Worm (Caenorhabditis elegans) whole organism, L2 larva: ENCODE results near the gene F54F12.1.

Experiments used
- C34F6.9 ChIP-seq: fragments of 150-350 bp; optimal IDR thresholded peaks from 2 replicates; lab custom pipeline; 2014; ENCODE audit warnings: missing biosample characterization, missing genetic modification characterization
- F13H6.1 ChIP-seq: sonication (generic microtip); optimal IDR thresholded peaks from 2 replicates; lab custom pipeline; 2016; ENCODE audit warnings: missing genetic modification characterization, missing compliant biosample characterization
- R02D3.7 ChIP-seq: fragments of 150-350 bp; optimal IDR thresholded peaks from 2 replicates; lab custom pipeline; 2014; ENCODE audit warnings: missing biosample characterization, missing genetic modification characterization
- Y55F3AM.14 ChIP-seq: fragments of 200-800 bp; sonication (Bioruptor generic); optimal IDR thresholded peaks from 2 replicates; lab custom pipeline; 2018; ENCODE audit warnings: mild to moderate bottlenecking, missing genetic modification characterization, missing compliant biosample characterization
- ZK546.5 ChIP-seq: sonication (generic microtip); optimal IDR thresholded peaks from 2 replicates; lab custom pipeline; 2017; ENCODE audit warnings: missing biosample characterization, missing genetic modification characterization
- alr-1 ChIP-seq: fragments of 150-350 bp; optimal IDR thresholded peaks from 2 replicates; lab custom pipeline; 2014; ENCODE audit warnings: missing biosample characterization, missing genetic modification characterization
- aly-2 ChIP-seq: fragments of 150-350 bp; optimal IDR thresholded peaks from 2 replicates; lab custom pipeline; 2014; ENCODE audit warnings: missing biosample characterization, missing genetic modification characterization
- ama-1 ChIP-seq: fragments of 150-350 bp; optimal IDR thresholded peaks from 2 replicates; lab custom pipeline; 2018; ENCODE audit warnings: inconsistent platforms
- blmp-1 ChIP-seq: sonication (generic microtip); optimal IDR thresholded peaks from 2 replicates; lab custom pipeline; 2017; ENCODE audit warnings: missing genetic modification characterization, mild to moderate bottlenecking, missing compliant biosample characterization, antibody characterized with exemption, moderate library complexity; ENCODE audit not compliant: insufficient read depth
- ceh-16 ChIP-seq: fragments of 150-350 bp; optimal IDR thresholded peaks from 2 replicates; lab custom pipeline; 2014; ENCODE audit warnings: missing biosample characterization, missing genetic modification characterization
- ceh-82 ChIP-seq: fragments of 150-350 bp; optimal IDR thresholded peaks from 2 replicates; lab custom pipeline; 2014; ENCODE audit warnings: missing biosample characterization, missing genetic modification characterization
- crh-2 ChIP-seq: sonication (generic microtip); optimal IDR thresholded peaks from 2 replicates; lab custom pipeline; 2017; ENCODE audit warnings: missing biosample characterization, missing genetic modification characterization
- dmd-4 ChIP-seq: sonication (generic microtip); optimal IDR thresholded peaks from 2 replicates; lab custom pipeline; 2017; ENCODE audit warnings: missing biosample characterization, missing genetic modification characterization
- egl-27 ChIP-seq: sonication (generic microtip); optimal IDR thresholded peaks from 3 replicates; lab custom pipeline; 2017; ENCODE audit warnings: missing biosample characterization, missing genetic modification reagents, missing genetic modification characterization
- elt-1 ChIP-seq: fragments of 150-350 bp; optimal IDR thresholded peaks from 2 replicates; lab custom pipeline; 2014; ENCODE audit warnings: missing biosample characterization, missing genetic modification characterization
- elt-3 ChIP-seq: sonication (generic microtip); optimal IDR thresholded peaks from 2 replicates; lab custom pipeline; 2017; ENCODE audit warnings: missing biosample characterization, missing genetic modification characterization
- fos-1 ChIP-seq: fragments of 150-350 bp; optimal IDR thresholded peaks from 2 replicates; lab custom pipeline; 2014; ENCODE audit warnings: missing biosample characterization, missing genetic modification characterization
- gmeb-1 ChIP-seq: fragments of 150-350 bp; optimal IDR thresholded peaks from 2 replicates; lab custom pipeline; 2014; ENCODE audit warnings: missing biosample characterization, missing genetic modification characterization
- lin-11 ChIP-seq: fragments of 150-350 bp; sonication (generic microtip); optimal IDR thresholded peaks from 2 replicates; lab custom pipeline; 2014; ENCODE audit warnings: missing biosample characterization, missing genetic modification characterization, inconsistent platforms, mixed read lengths
- lin-13 ChIP-seq: fragments of 150-350 bp; optimal IDR thresholded peaks from 2 replicates; lab custom pipeline; 2014; ENCODE audit warnings: missing biosample characterization, missing genetic modification reagents, missing genetic modification characterization
- lin-39 ChIP-seq: fragments of 150-350 bp; optimal IDR thresholded peaks from 2 replicates; lab custom pipeline; 2014; ENCODE audit warnings: missing biosample characterization, missing genetic modification reagents, missing genetic modification characterization
- lsy-2 ChIP-seq, 2 experiments: fragments of 150-350 bp in 1 of 2; sonication (generic microtip) in 1 of 2; optimal IDR thresholded peaks; 2 replicates each; lab custom pipeline; 2014 to 2017; ENCODE audit warnings: missing biosample characterization in 2 of 2, missing genetic modification characterization in 2 of 2
- mab-5 ChIP-seq: fragments of 150-350 bp; optimal IDR thresholded peaks from 2 replicates; lab custom pipeline; 2014; ENCODE audit warnings: missing biosample characterization, missing genetic modification characterization
- mbf-1 ChIP-seq: sonication (generic microtip); optimal IDR thresholded peaks from 2 replicates; lab custom pipeline; 2017; ENCODE audit warnings: missing biosample characterization, missing genetic modification characterization
- mdl-1 ChIP-seq, 2 experiments: fragments of 150-350 bp in 1 of 2; sonication (generic microtip) in 1 of 2; optimal IDR thresholded peaks; 2 replicates each; lab custom pipeline; 2017; ENCODE audit warnings: missing biosample characterization in 2 of 2, missing genetic modification characterization in 2 of 2
- nhr-10 ChIP-seq: sonication (generic microtip); optimal IDR thresholded peaks from 2 replicates; lab custom pipeline; 2017; ENCODE audit warnings: missing biosample characterization, missing genetic modification characterization
- nhr-11 ChIP-seq: fragments of 150-350 bp; optimal IDR thresholded peaks from 2 replicates; lab custom pipeline; 2014; ENCODE audit warnings: missing biosample characterization, missing genetic modification characterization
- nhr-12 ChIP-seq: fragments of 150-350 bp; optimal IDR thresholded peaks from 2 replicates; lab custom pipeline; 2014; ENCODE audit warnings: missing biosample characterization, missing genetic modification characterization
- nhr-129 ChIP-seq: fragments of 150-350 bp; optimal IDR thresholded peaks from 2 replicates; lab custom pipeline; 2014; ENCODE audit warnings: missing biosample characterization, missing genetic modification characterization
- nhr-21 ChIP-seq: fragments of 150-350 bp; optimal IDR thresholded peaks from 2 replicates; lab custom pipeline; 2014; ENCODE audit warnings: missing biosample characterization, missing genetic modification characterization
- nhr-23 ChIP-seq: fragments of 150-350 bp; optimal IDR thresholded peaks from 2 replicates; lab custom pipeline; 2014; ENCODE audit warnings: missing biosample characterization, missing genetic modification reagents, missing genetic modification characterization
- nhr-237 ChIP-seq: fragments of 150-350 bp; optimal IDR thresholded peaks from 2 replicates; lab custom pipeline; 2014; ENCODE audit warnings: missing biosample characterization, missing genetic modification characterization
- nhr-25 ChIP-seq: fragments of 150-350 bp; sonication (generic microtip); optimal IDR thresholded peaks from 3 replicates; lab custom pipeline; 2014; ENCODE audit warnings: missing biosample characterization, missing genetic modification characterization
- nhr-6 ChIP-seq: fragments of 150-350 bp; optimal IDR thresholded peaks from 2 replicates; lab custom pipeline; 2014; ENCODE audit warnings: missing biosample characterization, missing genetic modification characterization
- nhr-77 ChIP-seq: fragments of 150-350 bp; optimal IDR thresholded peaks from 2 replicates; lab custom pipeline; 2014; ENCODE audit warnings: missing biosample characterization, missing genetic modification characterization
- peb-1 ChIP-seq: fragments of 150-350 bp; optimal IDR thresholded peaks from 2 replicates; lab custom pipeline; 2014; ENCODE audit warnings: missing biosample characterization, missing genetic modification characterization
- sem-4 ChIP-seq: fragments of 150-350 bp; optimal IDR thresholded peaks from 2 replicates; lab custom pipeline; 2014; ENCODE audit warnings: missing biosample characterization, missing genetic modification reagents, missing genetic modification characterization
- skn-1 ChIP-seq: sonication (generic microtip); optimal IDR thresholded peaks from 2 replicates; lab custom pipeline; 2017; ENCODE audit warnings: missing biosample characterization, missing genetic modification characterization
- sma-3 ChIP-seq: sonication (generic microtip); optimal IDR thresholded peaks from 2 replicates; lab custom pipeline; 2016; ENCODE audit warnings: missing genetic modification reagents, missing genetic modification characterization, missing compliant biosample characterization
- sma-9 ChIP-seq, 2 experiments: fragments of 150-350 bp in 1 of 2; sonication (generic microtip) in 1 of 2; optimal IDR thresholded peaks; 2 replicates each; lab custom pipeline; 2014 to 2016; ENCODE audit warnings: missing genetic modification characterization in 2 of 2, mild to moderate bottlenecking in 1 of 2, missing biosample characterization in 1 of 2, missing compliant biosample characterization in 1 of 2, missing genetic modification reagents in 1 of 2, moderate library complexity in 1 of 2
- snpc-4 ChIP-seq: fragments of 150-350 bp; optimal IDR thresholded peaks from 2 replicates; lab custom pipeline; 2014; ENCODE audit warnings: missing biosample characterization, missing genetic modification characterization
- unc-39 ChIP-seq: fragments of 150-350 bp; optimal IDR thresholded peaks from 2 replicates; lab custom pipeline; 2014; ENCODE audit warnings: missing biosample characterization, missing genetic modification characterization
- unc-55 ChIP-seq: fragments of 150-350 bp; sonication (generic microtip); optimal IDR thresholded peaks from 3 replicates; lab custom pipeline; 2014; ENCODE audit warnings: missing biosample characterization, missing genetic modification reagents, missing genetic modification characterization
- unc-62 ChIP-seq: fragments of 150-350 bp; optimal IDR thresholded peaks from 2 replicates; lab custom pipeline; 2014; ENCODE audit warnings: missing biosample characterization, missing genetic modification reagents, missing genetic modification characterization
- zag-1 ChIP-seq: fragments of 150-350 bp; optimal IDR thresholded peaks from 2 replicates; lab custom pipeline; 2014; ENCODE audit warnings: missing biosample characterization, missing genetic modification characterization
- ztf-1 ChIP-seq: fragments of 200-800 bp; sonication (Bioruptor generic); conservative IDR thresholded peaks from 2 replicates; pipeline ENCODE4 v1.3.6; 2022; ENCODE audit warnings: missing genetic modification characterization, missing compliant biosample characterization
- ztf-11 ChIP-seq: sonication (generic microtip); optimal IDR thresholded peaks from 2 replicates; lab custom pipeline; 2017; ENCODE audit warnings: missing biosample characterization, missing genetic modification characterization
- ztf-4 ChIP-seq: fragments of 150-350 bp; optimal IDR thresholded peaks from 2 replicates; lab custom pipeline; 2014; ENCODE audit warnings: missing biosample characterization, missing genetic modification characterization

The F54F12.1 gene

ce11 chrIII:13059335-13059734, 4.1 kb upstream of the F54F12.1 start:
- TF ChIP-seq nhr-129 (tag; lab: Kevin White, UChicago) (no peak), ztf-1 (GFP tag; lab: Robert Waterston, UW) (no peak), nhr-11 (no peak), sma-3 (GFP tag; lab: Kevin White, UChicago) (no peak), dmd-4 (tag; lab: Kevin White, UChicago) (no peak), elt-1 (no peak), egl-27 (tag; lab: Kevin White, UChicago) (no peak), ztf-4 (tag; lab: Kevin White, UChicago) (no peak), blmp-1 (tag; lab: Kevin White, UChicago) (no peak), lin-11 (tag; lab: Kevin White, UChicago) (no peak), nhr-237 (no peak), mab-5 (no peak), sma-9 (GFP tag; optimal IDR thresholded peaks at IDR 0.05; lab: Kevin White, UChicago) (peak; percentile 73), sma-9 (tag; optimal IDR thresholded peaks at IDR 0.05; lab: Kevin White, UChicago) (no peak), aly-2 (tag; lab: Kevin White, UChicago) (no peak), nhr-21 (tag; lab: Kevin White, UChicago) (no peak), ceh-82 (tag; lab: Kevin White, UChicago) (no peak), nhr-23 (tag; lab: Kevin White, UChicago) (no peak), mbf-1 (no peak), zag-1 (tag; lab: Kevin White, UChicago) (no peak), Y55F3AM.14 (GFP tag; lab: Kevin White, UChicago) (no peak), lsy-2 (tag; optimal IDR thresholded peaks at IDR 0.05; lab: Kevin White, UChicago) (peak in 1 of 2 experiments; percentile 31), peb-1 (no peak), crh-2 (tag; lab: Kevin White, UChicago) (peak; percentile 54), ZK546.5 (tag; lab: Kevin White, UChicago) (no peak), ceh-16 (no peak), snpc-4 (tag; lab: Kevin White, UChicago) (no peak), alr-1 (no peak), ama-1 (lab: Kevin White, UChicago) (no peak), F13H6.1 (tag; lab: Kevin White, UChicago) (peak; percentile 20), sem-4 (tag; lab: Kevin White, UChicago) (no peak), nhr-12 (tag; lab: Kevin White, UChicago) (no peak), nhr-25 (tag; lab: Kevin White, UChicago) (no peak), mdl-1 (tag; optimal IDR thresholded peaks at IDR 0.05; lab: Kevin White, UChicago) (no peak), ztf-11 (tag; lab: Kevin White, UChicago) (no peak), C34F6.9 (tag; lab: Kevin White, UChicago) (peak; percentile 10), unc-55 (GFP tag; lab: Kevin White, UChicago) (no peak), lin-39 (tag; lab: Kevin White, UChicago) (no peak), nhr-6 (tag; lab: Kevin White, UChicago) (no peak), R02D3.7 (no peak), fos-1 (tag; lab: Kevin White, UChicago) (peak; percentile 99), skn-1 (tag; lab: Kevin White, UChicago) (peak; percentile 58), unc-39 (tag; lab: Kevin White, UChicago) (no peak), lin-13 (GFP tag; lab: Kevin White, UChicago) (no peak), gmeb-1 (no peak), elt-3 (tag; lab: Kevin White, UChicago) (no peak), nhr-10 (tag; lab: Kevin White, UChicago) (no peak), unc-62 (no peak), nhr-77 (no peak)
- TF ChIP-seq, all 48 proteins: peak for 7
